Fruit fly (Drosophila melanogaster) whole organism, embryonic: ENCODE results near the gene CG9522.
A peak's percentile ranks its signal among the peaks of the same experiment; 100 is the strongest.

Source experiments
- B-H1 ChIP-seq: fragments of 200-800 bp; sonication (Bioruptor generic); IDR thresholded peaks from 3 replicates; pipeline ENCODE4 v1.3.6; 2022; ENCODE audit warnings: missing biosample characterization, missing genetic modification characterization
- CG10959 ChIP-seq: fragments of 200-800 bp; sonication (Bioruptor generic); IDR thresholded peaks from 2 replicates; pipeline ENCODE4 v1.3.6; 2022; ENCODE audit warnings: missing biosample characterization, missing genetic modification characterization
- CG11398 ChIP-seq: fragments of 200-800 bp; sonication (Bioruptor generic); optimal IDR thresholded peaks from 2 replicates; lab custom pipeline; 2016; ENCODE audit warnings: missing biosample characterization, missing genetic modification characterization
- CG11456 ChIP-seq: fragments of 200-800 bp; sonication (Bioruptor generic); IDR thresholded peaks from 3 replicates; pipeline ENCODE4 v1.3.6; 2022; ENCODE audit warnings: missing biosample characterization, missing genetic modification characterization
- CG12219 ChIP-seq: fragments of 200-800 bp; sonication (Bioruptor generic); optimal IDR thresholded peaks from 3 replicates; lab custom pipeline; 2018; ENCODE audit warnings: missing biosample characterization, mild to moderate bottlenecking, missing genetic modification characterization
- CG12744 ChIP-seq: fragments of 200-800 bp; sonication (Bioruptor generic); optimal IDR thresholded peaks from 2 replicates; lab custom pipeline; 2016; ENCODE audit warnings: missing biosample characterization, missing genetic modification characterization
- CG14014 ChIP-seq: fragments of 200-800 bp; sonication (Bioruptor generic); IDR thresholded peaks from 2 replicates; pipeline ENCODE4 v1.3.6; 2022; ENCODE audit warnings: missing biosample characterization, missing genetic modification characterization
- CG1529 ChIP-seq: fragments of 200-800 bp; sonication (Bioruptor generic); optimal IDR thresholded peaks from 3 replicates; lab custom pipeline; 2018; ENCODE audit warnings: missing biosample characterization, missing genetic modification characterization
- CG15479 ChIP-seq: fragments of 200-800 bp; sonication (Bioruptor generic); optimal IDR thresholded peaks from 3 replicates; lab custom pipeline; 2019; ENCODE audit warnings: missing biosample characterization, mild to moderate bottlenecking, missing genetic modification characterization, moderate library complexity
- CG1792 ChIP-seq: fragments of 200-800 bp; sonication (Bioruptor generic); optimal IDR thresholded peaks from 2 replicates; lab custom pipeline; 2016; ENCODE audit warnings: missing biosample characterization, missing genetic modification characterization
- CG2116 ChIP-seq: fragments of 200-800 bp; sonication (Bioruptor generic); optimal IDR thresholded peaks from 3 replicates; lab custom pipeline; 2018; ENCODE audit warnings: missing biosample characterization, mild to moderate bottlenecking, missing genetic modification characterization
- CG2120 ChIP-seq: fragments of 200-800 bp; sonication (Bioruptor generic); optimal IDR thresholded peaks from 3 replicates; lab custom pipeline; 2016; ENCODE audit warnings: missing biosample characterization, missing genetic modification characterization
- CG3065 ChIP-seq: fragments of 200-800 bp; sonication (Bioruptor generic); optimal IDR thresholded peaks from 2 replicates; lab custom pipeline; 2016; ENCODE audit warnings: missing biosample characterization, missing genetic modification characterization
- CG33557 ChIP-seq: fragments of 200-800 bp; sonication (Bioruptor generic); optimal IDR thresholded peaks from 2 replicates; lab custom pipeline; 2019; ENCODE audit warnings: missing biosample characterization, mild to moderate bottlenecking, missing genetic modification characterization, moderate library complexity
- CG4360 ChIP-seq: fragments of 200-800 bp; sonication (Bioruptor generic); IDR thresholded peaks from 2 replicates; pipeline ENCODE4 v1.3.6; 2022; ENCODE audit warnings: missing biosample characterization, missing genetic modification characterization
- CG43689 ChIP-seq: fragments of 200-800 bp; sonication (Bioruptor generic); IDR thresholded peaks from 2 replicates; pipeline ENCODE4 v1.3.6; 2022; ENCODE audit warnings: missing biosample characterization, missing genetic modification characterization
- CG4404 ChIP-seq: fragments of 200-800 bp; sonication (Bioruptor generic); IDR thresholded peaks from 2 replicates; pipeline ENCODE4 v1.3.6; 2022; ENCODE audit warnings: missing biosample characterization, missing genetic modification characterization
- CG6765 ChIP-seq: fragments of 200-800 bp; sonication (Bioruptor generic); optimal IDR thresholded peaks from 3 replicates; lab custom pipeline; 2017; ENCODE audit warnings: missing biosample characterization, mild to moderate bottlenecking, missing genetic modification characterization
- CG8089 ChIP-seq: fragments of 200-800 bp; sonication (Bioruptor generic); optimal IDR thresholded peaks from 3 replicates; lab custom pipeline; 2016; ENCODE audit warnings: missing biosample characterization, missing genetic modification characterization
- CG8944 ChIP-seq: fragments of 200-800 bp; sonication (Bioruptor generic); optimal IDR thresholded peaks from 3 replicates; lab custom pipeline; 2016; ENCODE audit warnings: missing biosample characterization, missing genetic modification characterization
- D19A ChIP-seq: fragments of 200-800 bp; optimal IDR thresholded peaks from 3 replicates; lab custom pipeline; 2019; ENCODE audit warnings: missing biosample characterization, mild to moderate bottlenecking, missing genetic modification characterization, moderate library complexity
- Dp ChIP-seq: fragments of 200-800 bp; sonication (Bioruptor generic); optimal IDR thresholded peaks from 2 replicates; lab custom pipeline; 2018; ENCODE audit warnings: missing biosample characterization, mild to moderate bottlenecking, missing genetic modification characterization, moderate library complexity
- ERR ChIP-seq: fragments of 200-800 bp; sonication (Bioruptor generic); optimal IDR thresholded peaks from 2 replicates; lab custom pipeline; 2016; ENCODE audit warnings: missing biosample characterization, missing genetic modification characterization
- Ets65A ChIP-seq: fragments of 200-800 bp; sonication (Bioruptor generic); peaks from one replicate; lab custom pipeline; 2016; ENCODE audit warnings: missing biosample characterization, missing genetic modification characterization
- Gsc ChIP-seq: fragments of 200-800 bp; sonication (Bioruptor generic); IDR thresholded peaks from 2 replicates; pipeline ENCODE4 v1.3.6; 2022; ENCODE audit warnings: missing biosample characterization, missing genetic modification characterization
- H2.0 ChIP-seq: fragments of 200-800 bp; sonication (Bioruptor generic); IDR thresholded peaks from 2 replicates; pipeline ENCODE4 v1.3.6; 2022; ENCODE audit warnings: missing biosample characterization, missing genetic modification characterization
- Jarid2 ChIP-seq: fragments of 200-800 bp; sonication (Bioruptor generic); optimal IDR thresholded peaks from 3 replicates; lab custom pipeline; 2017; ENCODE audit warnings: mild to moderate bottlenecking, missing biosample characterization, missing genetic modification reagents, missing genetic modification characterization
- MESR4 ChIP-seq: fragments of 200-800 bp; sonication (Bioruptor generic); optimal IDR thresholded peaks from 2 replicates; lab custom pipeline; 2018; ENCODE audit warnings: missing biosample characterization, mild to moderate bottlenecking, missing genetic modification characterization, moderate library complexity
- MTF-1 ChIP-seq: fragments of 200-800 bp; sonication (Bioruptor generic); optimal IDR thresholded peaks from 2 replicates; lab custom pipeline; 2018; ENCODE audit warnings: missing biosample characterization, mild to moderate bottlenecking, missing genetic modification characterization, borderline replicate concordance
- NK7.1 ChIP-seq: fragments of 200-800 bp; sonication (Bioruptor generic); optimal IDR thresholded peaks from 3 replicates; lab custom pipeline; 2016; ENCODE audit warnings: missing biosample characterization, missing genetic modification characterization
- Oli ChIP-seq: fragments of 200-800 bp; sonication (Bioruptor generic); optimal IDR thresholded peaks from 2 replicates; lab custom pipeline; 2018; ENCODE audit warnings: missing biosample characterization, mild to moderate bottlenecking, missing genetic modification characterization, moderate library complexity
- Pdp1 ChIP-seq, 2 experiments: fragments of 200-800 bp; sonication (Bioruptor generic); optimal IDR thresholded peaks; 3 replicates each; lab custom pipeline; 2016; ENCODE audit warnings: missing biosample characterization in 2 of 2, missing genetic modification characterization in 2 of 2, mild to moderate bottlenecking in 1 of 2, moderate library complexity in 1 of 2
- Ptx1 ChIP-seq: fragments of 200-800 bp; sonication (Bioruptor generic); IDR thresholded peaks from 2 replicates; pipeline ENCODE4 v1.3.6; 2022; ENCODE audit warnings: missing biosample characterization, missing genetic modification characterization
- Six4 ChIP-seq: fragments of 200-800 bp; sonication (Bioruptor generic); optimal IDR thresholded peaks from 2 replicates; lab custom pipeline; 2016; ENCODE audit warnings: missing biosample characterization, missing genetic modification characterization
- Sox102F ChIP-seq: fragments of 200-800 bp; sonication (Bioruptor generic); optimal IDR thresholded peaks from 2 replicates; lab custom pipeline; 2018; ENCODE audit warnings: missing biosample characterization, mild to moderate bottlenecking, missing genetic modification characterization, moderate library complexity
- Usf ChIP-seq: fragments of 200-800 bp; sonication (Bioruptor generic); optimal IDR thresholded peaks from 2 replicates; lab custom pipeline; 2017; ENCODE audit warnings: missing genotype, missing biosample characterization, missing genetic modification characterization
- Xrp1 ChIP-seq: fragments of 200-800 bp; sonication (Bioruptor generic); IDR thresholded peaks from 2 replicates; pipeline ENCODE4 v1.3.6; 2022; ENCODE audit warnings: missing biosample characterization, missing genetic modification characterization
- bigmax ChIP-seq: fragments of 200-800 bp; sonication (Bioruptor generic); optimal IDR thresholded peaks from 2 replicates; lab custom pipeline; 2018; ENCODE audit warnings: missing biosample characterization, mild to moderate bottlenecking, missing genetic modification characterization
- cwo ChIP-seq: fragments of 200-800 bp; sonication (Bioruptor generic); optimal IDR thresholded peaks from 3 replicates; lab custom pipeline; 2017; ENCODE audit warnings: missing biosample characterization, missing genetic modification characterization, mild to moderate bottlenecking, moderate library complexity, missing genetic modification reagents
- dan ChIP-seq: fragments of 200-800 bp; sonication (Bioruptor generic); IDR thresholded peaks from 2 replicates; pipeline ENCODE4 v1.3.6; 2022; ENCODE audit warnings: missing biosample characterization, missing genetic modification characterization
- dm ChIP-seq: fragments of 200-800 bp; sonication (Bioruptor generic); optimal IDR thresholded peaks from 3 replicates; lab custom pipeline; 2016; ENCODE audit warnings: missing biosample characterization, missing genetic modification characterization
- dmrt99B ChIP-seq: fragments of 200-800 bp; sonication (Bioruptor generic); optimal IDR thresholded peaks from 2 replicates; lab custom pipeline; 2018; ENCODE audit warnings: missing biosample characterization, mild to moderate bottlenecking, missing genetic modification characterization, moderate library complexity
- gce ChIP-seq: fragments of 200-800 bp; sonication (Bioruptor generic); IDR thresholded peaks from 3 replicates; pipeline ENCODE4 v1.3.6; 2022; ENCODE audit warnings: missing biosample characterization, missing genetic modification characterization
- insv ChIP-seq, 2 experiments: fragments of 200-800 bp; sonication (Bioruptor generic); optimal IDR thresholded peaks; 3 replicates each; lab custom pipeline; 2016 to 2018; ENCODE audit warnings: missing biosample characterization in 2 of 2, missing genetic modification characterization in 2 of 2
- kah ChIP-seq: fragments of 200-800 bp; sonication (Bioruptor generic); optimal IDR thresholded peaks from 2 replicates; lab custom pipeline; 2018; ENCODE audit warnings: missing biosample characterization, mild to moderate bottlenecking, missing genetic modification characterization
- ken ChIP-seq: fragments of 200-800 bp; sonication (Bioruptor generic); IDR thresholded peaks from 3 replicates; pipeline ENCODE4 v1.3.6; 2022; ENCODE audit warnings: missing biosample characterization, missing genetic modification characterization
- run ChIP-seq: fragments of 200-800 bp; sonication (Bioruptor generic); optimal IDR thresholded peaks from 3 replicates; lab custom pipeline; 2018; ENCODE audit warnings: missing biosample characterization, mild to moderate bottlenecking, missing genetic modification characterization
- schlank ChIP-seq: fragments of 200-800 bp; sonication (Bioruptor generic); optimal IDR thresholded peaks from 2 replicates; lab custom pipeline; 2018; ENCODE audit warnings: missing biosample characterization, mild to moderate bottlenecking, missing genetic modification characterization
- sens ChIP-seq: fragments of 200-800 bp; sonication (Bioruptor generic); peaks from one replicate; lab custom pipeline; 2016; ENCODE audit warnings: missing biosample characterization, missing genetic modification characterization
- sr ChIP-seq: fragments of 200-800 bp; sonication (Bioruptor generic); IDR thresholded peaks from 3 replicates; pipeline ENCODE4 v1.3.6; 2022; ENCODE audit warnings: missing biosample characterization, missing genetic modification characterization
- tll ChIP-seq, 2 experiments: fragments of 200-800 bp in 1 of 2; fragments of >200 bp in 1 of 2; sonication (Bioruptor generic) in 1 of 2; optimal IDR thresholded peaks; 2 replicates each; lab custom pipeline; 2017 to 2019; ENCODE audit warnings: missing biosample characterization in 2 of 2, missing genetic modification characterization in 2 of 2, mild to moderate bottlenecking in 1 of 2, moderate library complexity in 1 of 2

Gene CG9522

dm6 chrX:14882536-14883118 lies 34.0 kb upstream of the CG9522 start, which contains the start of the genes CG45064 and CG45065 (continued):
- peak; percentile 83 for TF ChIP-seq CG12219 (GFP tag; lab: Kevin White, UChicago)
- peak; percentile 69 for TF ChIP-seq kah (GFP tag; lab: Kevin White, UChicago)
- TF ChIP-seq CG2116 (GFP tag; lab: Kevin White, UChicago) = peak; percentile 12
- TF ChIP-seq MTF-1 = peak; percentile 62
- peak; percentile 84 for TF ChIP-seq run (tag; lab: Kevin White, UChicago)
- peak; percentile 81 for TF ChIP-seq D19A (tag; lab: Kevin White, UChicago)
- peak; percentile 81 for TF ChIP-seq gce (GFP tag; lab: Robert Waterston, UW)
- peak; percentile 74; the same call in 1 of the 3 replicates for TF ChIP-seq sr (GFP tag; lab: Robert Waterston, UW)
- TF ChIP-seq CG11456 (GFP tag; lab: Robert Waterston, UW) = no peak
- peak; percentile 95 for TF ChIP-seq Sox102F (GFP tag; lab: Kevin White, UChicago)
- TF ChIP-seq Dp (GFP tag; lab: Kevin White, UChicago) = no peak
- peak; percentile 98 for TF ChIP-seq sens (GFP tag; lab: Kevin White, UChicago)
- peak; percentile 60 for TF ChIP-seq Usf (GFP tag; lab: Kevin White, UChicago)
- peak; percentile 41 for TF ChIP-seq ERR (GFP tag; lab: Kevin White, UChicago)
- TF ChIP-seq Ets65A (GFP tag; lab: Kevin White, UChicago) = peak; percentile 96
- TF ChIP-seq Gsc (GFP tag; lab: Robert Waterston, UW) = peak; percentile 59; the same call in 1 of the 2 replicates
- TF ChIP-seq CG3065 (GFP tag; lab: Kevin White, UChicago) = no peak
- TF ChIP-seq MESR4 (GFP tag; lab: Kevin White, UChicago) = no peak
- peak; percentile 75 for TF ChIP-seq CG11398 (GFP tag; lab: Kevin White, UChicago)
- peak; percentile 24; the same call in 1 of the 2 replicates for TF ChIP-seq CG4404
- TF ChIP-seq CG8089 (GFP tag; lab: Kevin White, UChicago) = peak; percentile 81
- no peak for TF ChIP-seq schlank
- TF ChIP-seq Jarid2 (GFP tag; lab: Kevin White, UChicago) = peak; percentile 46
- peak; percentile 77 for TF ChIP-seq CG1792
- TF ChIP-seq insv (GFP tag; optimal IDR thresholded peaks at IDR 0.05; lab: Kevin White, UChicago) = no peak
- TF ChIP-seq Ptx1 (GFP tag; lab: Robert Waterston, UW) = peak; percentile 88
- peak; percentile 72 to 73 for TF ChIP-seq Pdp1 (GFP tag; optimal IDR thresholded peaks at IDR 0.05; lab: Kevin White, UChicago)
- peak; percentile 84 for TF ChIP-seq CG1529
- TF ChIP-seq dan = no peak
- TF ChIP-seq NK7.1 (GFP tag; lab: Kevin White, UChicago) = peak; percentile 69
- peak; percentile 54 for TF ChIP-seq CG12744 (GFP tag; lab: Kevin White, UChicago)
- peak; percentile 79 for TF ChIP-seq CG2120 (GFP tag; lab: Kevin White, UChicago)
- peak; percentile 95 for TF ChIP-seq dmrt99B (tag; lab: Kevin White, UChicago)
- peak; percentile 23 for TF ChIP-seq CG6765 (GFP tag; lab: Kevin White, UChicago)
- TF ChIP-seq dm (GFP tag; lab: Kevin White, UChicago) = peak; percentile 38
- peak; percentile 85 for TF ChIP-seq H2.0 (GFP tag; lab: Robert Waterston, UW)
- no peak for TF ChIP-seq CG10959 (GFP tag; lab: Robert Waterston, UW)
- TF ChIP-seq tll (GFP tag; optimal IDR thresholded peaks at IDR 0.05; lab: Kevin White, UChicago) = no peak
- peak; percentile 74 for TF ChIP-seq Six4
- peak; percentile 73 for TF ChIP-seq CG8944 (GFP tag; lab: Kevin White, UChicago)
- TF ChIP-seq CG33557 (GFP tag; lab: Kevin White, UChicago) = no peak
- TF ChIP-seq cwo (GFP tag; lab: Kevin White, UChicago) = peak; percentile 66
- peak; percentile 87 for TF ChIP-seq Xrp1
- TF ChIP-seq CG14014 (GFP tag; lab: Robert Waterston, UW) = peak; percentile 62
- no peak for TF ChIP-seq CG43689 (GFP tag; lab: Robert Waterston, UW)
- TF ChIP-seq ken (GFP tag; lab: Robert Waterston, UW) = peak; percentile 86
- TF ChIP-seq CG4360 (GFP tag; lab: Robert Waterston, UW) = peak; percentile 48; the same call in 1 of the 2 replicates
- peak; percentile 91 for TF ChIP-seq Oli
- TF ChIP-seq bigmax (GFP tag; lab: Kevin White, UChicago) = no peak
- no peak for TF ChIP-seq CG15479 (GFP tag; lab: Kevin White, UChicago)
- TF ChIP-seq B-H1 = peak; percentile 78
